Worm (Caenorhabditis elegans) whole organism, L1 larva: Measurements from ENCODE around the gene gnrr-2.

ENCODE experiments used
- ama-1 ChIP-seq: fragments of 150-350 bp; optimal IDR thresholded peaks from 2 replicates; lab custom pipeline; 2014
- ceh-63 ChIP-seq: fragments of 200-800 bp; sonication (Bioruptor generic); optimal IDR thresholded peaks from 2 replicates; lab custom pipeline; 2018; ENCODE audit warnings: mild to moderate bottlenecking, missing genetic modification characterization, missing compliant biosample characterization
- fkh-10 ChIP-seq: sonication (generic microtip); optimal IDR thresholded peaks from 2 replicates; lab custom pipeline; 2017; ENCODE audit warnings: missing biosample characterization, missing genetic modification reagents, missing genetic modification characterization
- fos-1 ChIP-seq: fragments of 150-350 bp; optimal IDR thresholded peaks from 2 replicates; lab custom pipeline; 2014; ENCODE audit warnings: missing biosample characterization, missing genetic modification characterization
- lin-39 ChIP-seq: fragments of 150-350 bp; optimal IDR thresholded peaks from 2 replicates; lab custom pipeline; 2014; ENCODE audit warnings: missing biosample characterization, missing genetic modification reagents, missing genetic modification characterization
- nhr-11 ChIP-seq: fragments of 150-350 bp; optimal IDR thresholded peaks from 2 replicates; lab custom pipeline; 2014; ENCODE audit warnings: missing biosample characterization, missing genetic modification characterization
- nhr-20 ChIP-seq: sonication (generic microtip); optimal IDR thresholded peaks from 2 replicates; lab custom pipeline; 2016; ENCODE audit warnings: mild to moderate bottlenecking, missing genetic modification characterization, missing compliant biosample characterization
- nhr-28 ChIP-seq: fragments of 150-350 bp; optimal IDR thresholded peaks from 2 replicates; lab custom pipeline; 2014; ENCODE audit warnings: missing biosample characterization, missing genetic modification characterization
- unc-62 ChIP-seq: fragments of 150-350 bp; optimal IDR thresholded peaks from 2 replicates; lab custom pipeline; 2014; ENCODE audit warnings: missing biosample characterization, missing genetic modification reagents, missing genetic modification characterization
- unc-86 ChIP-seq: sonication (generic microtip); optimal IDR thresholded peaks from 2 replicates; lab custom pipeline; 2016; ENCODE audit warnings: missing genetic modification characterization, missing compliant biosample characterization
- ztf-11 ChIP-seq, 2 experiments: sonication (generic microtip); optimal IDR thresholded peaks; 2 replicates each; lab custom pipeline; 2016 to 2017; ENCODE audit warnings: missing genetic modification characterization in 2 of 2, missing biosample characterization in 1 of 2, missing compliant biosample characterization in 1 of 2

DNA sequence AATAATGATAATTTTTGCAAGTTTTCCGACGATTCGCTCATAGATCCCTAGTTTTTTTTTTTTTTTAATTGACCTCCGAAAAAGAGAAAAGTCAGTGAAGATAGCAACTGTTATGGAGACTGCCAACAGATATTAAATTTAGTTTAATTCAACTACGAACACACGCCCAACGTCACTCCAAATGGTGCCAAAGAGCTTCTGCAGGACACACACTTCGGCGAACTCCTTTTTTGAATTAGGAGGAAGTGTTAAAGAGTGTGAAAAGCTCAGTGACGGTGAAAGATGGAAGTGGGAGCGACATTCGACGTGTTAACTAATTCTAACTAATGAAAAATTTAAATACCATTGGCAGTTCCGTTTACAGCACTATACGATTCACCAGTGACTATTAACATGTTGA lies 3.1 kb downstream of the gnrr-2 start:
- TF ChIP-seq nhr-11, result no peak
- TF ChIP-seq nhr-20 (tag; lab: Kevin White, UChicago), result no peak
- TF ChIP-seq nhr-28 (tag; lab: Kevin White, UChicago), result no peak
- TF ChIP-seq ceh-63 (GFP tag; lab: Kevin White, UChicago), result no peak
- TF ChIP-seq fkh-10 (GFP tag; lab: Kevin White, UChicago), result no peak
- no peak for TF ChIP-seq fos-1 (tag; lab: Kevin White, UChicago)
- TF ChIP-seq ztf-11 (tag; optimal IDR thresholded peaks at IDR 0.05; lab: Kevin White, UChicago), result no peak
- no peak for TF ChIP-seq ama-1 (lab: Kevin White, UChicago)
- TF ChIP-seq unc-86, result no peak
- TF ChIP-seq unc-62 (GFP tag; lab: Kevin White, UChicago), result no peak
- TF ChIP-seq lin-39, result no peak
